Fruit fly (Drosophila melanogaster) whole organism, prepupa: Measurements from ENCODE around the gene CG9550.

Experiments used
- CG10669 ChIP-seq: fragments of 200-800 bp; sonication (Bioruptor generic); optimal IDR thresholded peaks from 3 replicates; lab custom pipeline; 2018; ENCODE audit warnings: missing biosample characterization, mild to moderate bottlenecking, missing genetic modification characterization, moderate library complexity
- CG6854 ChIP-seq: fragments of 200-800 bp; sonication (Bioruptor generic); optimal IDR thresholded peaks from 2 replicates; lab custom pipeline; 2017; ENCODE audit warnings: missing biosample characterization, mild to moderate bottlenecking, missing genetic modification characterization
- CG7368 ChIP-seq: fragments of 200-800 bp; sonication (Bioruptor generic); optimal IDR thresholded peaks from 3 replicates; lab custom pipeline; 2016; ENCODE audit warnings: missing biosample characterization, missing genetic modification characterization
- Lpt ChIP-seq: fragments of 200-800 bp; sonication (Bioruptor generic); optimal IDR thresholded peaks from 3 replicates; lab custom pipeline; 2016; ENCODE audit warnings: missing biosample characterization, missing genetic modification characterization
- Met ChIP-seq: fragments of 200-800 bp; sonication (Bioruptor generic); optimal IDR thresholded peaks from 3 replicates; lab custom pipeline; 2016; ENCODE audit warnings: missing biosample characterization, missing genetic modification characterization

DNA sequence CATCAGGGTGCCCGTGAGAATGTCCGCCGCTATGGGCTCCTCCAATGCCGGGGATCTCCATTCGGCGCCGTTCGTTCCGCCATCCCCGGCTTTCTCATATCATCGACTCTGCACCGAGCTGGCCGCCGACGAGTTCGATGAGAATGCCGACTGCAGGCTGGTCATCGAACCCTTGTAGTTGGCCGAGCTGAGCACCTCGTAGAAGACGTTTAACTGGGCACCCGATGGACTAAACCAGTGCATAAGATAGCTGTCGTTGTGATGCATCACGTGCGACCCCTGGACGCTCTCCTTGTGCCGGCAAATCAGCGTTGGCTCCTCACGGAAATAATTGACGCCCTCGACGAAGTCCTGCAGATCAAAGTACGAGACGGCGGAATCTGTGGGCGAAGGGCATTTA is 47.1 kb upstream of the CG9550 start:
- TF ChIP-seq CG6854 (no peak), Met (GFP tag; lab: Kevin White, UChicago) (no peak), Lpt (GFP tag; lab: Kevin White, UChicago) (no peak), CG10669 (no peak), CG7368 (GFP tag; lab: Kevin White, UChicago) (no peak)
